Worm (Caenorhabditis elegans) whole organism, L1 larva: ENCODE measurements around the gene spp-26.

Experiments used
- F16B12.6 ChIP-seq: fragments of 150-350 bp; optimal IDR thresholded peaks from 2 replicates; lab custom pipeline; 2014; ENCODE audit warnings: missing biosample characterization, missing genetic modification characterization
- Y116A8C.19 ChIP-seq: sonication (generic microtip); optimal IDR thresholded peaks from 2 replicates; lab custom pipeline; 2016; ENCODE audit warnings: missing compliant biosample characterization, missing genetic modification characterization, borderline replicate concordance
- aly-2 ChIP-seq: fragments of 150-350 bp; optimal IDR thresholded peaks from 2 replicates; lab custom pipeline; 2014; ENCODE audit warnings: missing biosample characterization, missing genetic modification characterization
- blmp-1 ChIP-seq: fragments of 150-350 bp; optimal IDR thresholded peaks from 2 replicates; lab custom pipeline; 2014; ENCODE audit warnings: missing biosample characterization, missing genetic modification characterization
- ceh-63 ChIP-seq: fragments of 200-800 bp; sonication (Bioruptor generic); optimal IDR thresholded peaks from 2 replicates; lab custom pipeline; 2018; ENCODE audit warnings: mild to moderate bottlenecking, missing genetic modification characterization, missing compliant biosample characterization
- ceh-88 ChIP-seq: fragments of 200-800 bp; sonication (Bioruptor generic); IDR thresholded peaks from 2 replicates; pipeline ENCODE4 v1.3.6; 2022; ENCODE audit warnings: missing genetic modification characterization, missing compliant biosample characterization
- dsc-1 ChIP-seq: sonication (generic microtip); optimal IDR thresholded peaks from 2 replicates; lab custom pipeline; 2016; ENCODE audit warnings: mild to moderate bottlenecking, missing genetic modification characterization, missing compliant biosample characterization
- efl-1 ChIP-seq, 4 experiments: fragments of 150-350 bp; optimal IDR thresholded peaks in 3 of 4; peaks in 1 of 4; 1 replicate in 1 of 4; 2 replicates in 3 of 4; lab custom pipeline; 2014; ENCODE audit warnings: missing biosample characterization in 2 of 4, missing genetic modification characterization in 2 of 4, missing genetic modification reagents in 2 of 4
- efl-3 ChIP-seq: fragments of 200-800 bp; sonication (Bioruptor generic); optimal IDR thresholded peaks from 2 replicates; lab custom pipeline; 2018; ENCODE audit warnings: mild to moderate bottlenecking, missing genetic modification characterization, missing compliant biosample characterization
- elt-3 ChIP-seq, 6 experiments: fragments of 150-350 bp in 1 of 6; sonication (generic microtip); optimal IDR thresholded peaks; 2 replicates each; lab custom pipeline; 2017 to 2018; ENCODE audit warnings: missing biosample characterization in 6 of 6, missing genetic modification characterization in 6 of 6, inconsistent platforms in 1 of 6
- fkh-4 ChIP-seq: sonication (generic microtip); optimal IDR thresholded peaks from 2 replicates; lab custom pipeline; 2016; ENCODE audit warnings: missing compliant biosample characterization, missing genetic modification characterization, borderline replicate concordance
- fkh-8 ChIP-seq: sonication (generic microtip); optimal IDR thresholded peaks from 2 replicates; lab custom pipeline; 2016; ENCODE audit warnings: mild to moderate bottlenecking, missing genetic modification characterization, missing compliant biosample characterization
- hlh-17 ChIP-seq: fragments of 200-800 bp; sonication (Bioruptor generic); optimal IDR thresholded peaks from 2 replicates; lab custom pipeline; 2018; ENCODE audit warnings: missing genetic modification characterization, mild to moderate bottlenecking, missing compliant biosample characterization, moderate library complexity, borderline replicate concordance
- hpl-2 ChIP-seq: fragments of 150-350 bp; optimal IDR thresholded peaks from 2 replicates; lab custom pipeline; 2014; ENCODE audit warnings: missing biosample characterization, missing genetic modification reagents, missing genetic modification characterization
- irx-1 ChIP-seq: sonication (generic microtip); optimal IDR thresholded peaks from 2 replicates; lab custom pipeline; 2016; ENCODE audit warnings: missing genetic modification characterization, missing compliant biosample characterization
- lin-13 ChIP-seq: fragments of 150-350 bp; optimal IDR thresholded peaks from 2 replicates; lab custom pipeline; 2014; ENCODE audit warnings: missing biosample characterization, missing genetic modification reagents, missing genetic modification characterization
- lin-15B ChIP-seq: fragments of 150-350 bp; sonication (generic microtip); optimal IDR thresholded peaks from 3 replicates; lab custom pipeline; 2014; ENCODE audit warnings: missing biosample characterization, missing genetic modification characterization
- lin-35 ChIP-seq, 2 experiments: fragments of 150-350 bp; optimal IDR thresholded peaks; 2 replicates each; lab custom pipeline; 2014; ENCODE audit warnings: missing biosample characterization in 2 of 2, missing genetic modification characterization in 2 of 2, missing genetic modification reagents in 2 of 2
- lir-3 ChIP-seq: sonication (generic microtip); optimal IDR thresholded peaks from 2 replicates; lab custom pipeline; 2016; ENCODE audit warnings: mild to moderate bottlenecking, missing genetic modification characterization, moderate library complexity, missing compliant biosample characterization; ENCODE audit not compliant: poor library complexity
- lsy-2 ChIP-seq, 2 experiments: fragments of 150-350 bp; optimal IDR thresholded peaks; 2 replicates each; lab custom pipeline; 2014; ENCODE audit warnings: missing biosample characterization in 2 of 2, missing genetic modification characterization in 2 of 2
- mep-1 ChIP-seq: fragments of 150-350 bp; optimal IDR thresholded peaks from 2 replicates; lab custom pipeline; 2014; ENCODE audit warnings: missing biosample characterization, missing genetic modification characterization
- nhr-11 ChIP-seq: fragments of 150-350 bp; optimal IDR thresholded peaks from 2 replicates; lab custom pipeline; 2014; ENCODE audit warnings: missing biosample characterization, missing genetic modification characterization
- nhr-20 ChIP-seq: sonication (generic microtip); optimal IDR thresholded peaks from 2 replicates; lab custom pipeline; 2016; ENCODE audit warnings: mild to moderate bottlenecking, missing genetic modification characterization, missing compliant biosample characterization
- nhr-90 ChIP-seq: sonication (generic microtip); optimal IDR thresholded peaks from 2 replicates; lab custom pipeline; 2016; ENCODE audit warnings: mild to moderate bottlenecking, missing genetic modification characterization, missing compliant biosample characterization; ENCODE audit not compliant: poor library complexity
- rnt-1 ChIP-seq: sonication (generic microtip); optimal IDR thresholded peaks from 2 replicates; lab custom pipeline; 2016; ENCODE audit warnings: mild to moderate bottlenecking, missing genetic modification characterization, moderate library complexity, missing compliant biosample characterization
- snpc-4 ChIP-seq: fragments of 150-350 bp; optimal IDR thresholded peaks from 2 replicates; lab custom pipeline; 2014; ENCODE audit warnings: missing biosample characterization, missing genetic modification characterization
- snu-23 ChIP-seq: sonication (generic microtip); optimal IDR thresholded peaks from 2 replicates; lab custom pipeline; 2016; ENCODE audit warnings: missing genetic modification characterization, missing compliant biosample characterization
- swsn-7 ChIP-seq: sonication (generic microtip); optimal IDR thresholded peaks from 2 replicates; lab custom pipeline; 2016; ENCODE audit warnings: missing genetic modification characterization, missing compliant biosample characterization
- tlp-1 ChIP-seq: fragments of 150-350 bp; optimal IDR thresholded peaks from 2 replicates; lab custom pipeline; 2014; ENCODE audit warnings: missing biosample characterization, missing genetic modification characterization
- unc-30 ChIP-seq: sonication (generic microtip); optimal IDR thresholded peaks from 2 replicates; lab custom pipeline; 2017; ENCODE audit warnings: missing biosample characterization, missing genetic modification characterization
- xbp-1 ChIP-seq: sonication (generic microtip); optimal IDR thresholded peaks from 2 replicates; lab custom pipeline; 2016; ENCODE audit warnings: missing genetic modification characterization, missing compliant biosample characterization

spp-26 gene

ce11 chrV:6513356-6513755 is 45.6 kb downstream of the spp-26 start (continued):
- peak; percentile 22 for TF ChIP-seq xbp-1
- TF ChIP-seq hlh-17 (GFP tag; lab: Kevin White, UChicago) = no peak
- no peak for TF ChIP-seq nhr-20
- TF ChIP-seq dsc-1 = no peak
- no peak for TF ChIP-seq hpl-2
- no peak for TF ChIP-seq rnt-1
- TF ChIP-seq lin-35 (GFP tag; optimal IDR thresholded peaks at IDR 0.05; lab: Kevin White, UChicago) = no peak
- no peak for TF ChIP-seq ceh-63 (GFP tag; lab: Kevin White, UChicago)
- TF ChIP-seq irx-1 = no peak
- no peak for TF ChIP-seq swsn-7
- no peak for TF ChIP-seq Y116A8C.19 (tag; lab: Kevin White, UChicago)
- TF ChIP-seq mep-1 = no peak
- TF ChIP-seq snpc-4 = no peak

ce11 chrV:6511121-6511520 is 47.9 kb downstream of the spp-26 start, which contains the start of gene ubh-1:
ubh-1 (minus strand) TSS chrV:6511409.
- TF ChIP-seq elt-3 (tag; optimal IDR thresholded peaks at IDR 0.05; lab: Kevin White, UChicago) = peak in 1 of 6 experiments; percentile 23
- no peak for TF ChIP-seq efl-1 (optimal IDR thresholded peaks at IDR 0.05; lab: Kevin White, UChicago)
- TF ChIP-seq efl-1 (GFP tag; optimal IDR thresholded peaks at IDR 0.05 in 1 of 2; lab: Kevin White, UChicago) = peak in 1 of 2 experiments; percentile 24
- no peak for TF ChIP-seq tlp-1 (tag; lab: Kevin White, UChicago)

ce11 chrV:6510622-6511021 is 48.4 kb downstream of the spp-26 start:
- no peak for TF ChIP-seq nhr-11 (tag; lab: Kevin White, UChicago)
- TF ChIP-seq nhr-90 (tag; lab: Kevin White, UChicago) = no peak
- no peak for TF ChIP-seq lin-15B (tag; lab: Kevin White, UChicago)
- TF ChIP-seq fkh-8 (tag; lab: Kevin White, UChicago) = no peak
- TF ChIP-seq lsy-2 (tag; optimal IDR thresholded peaks at IDR 0.05; lab: Kevin White, UChicago) = peak in 1 of 2 experiments; percentile 50
- TF ChIP-seq, all 84 proteins: peak for 1

ce11 chrV:6509717-6510116 is 49.3 kb downstream of the spp-26 start, which contains the start of gene ubh-2:
ubh-2 (minus strand) TSS chrV:6509817.
- no peak for TF ChIP-seq lin-13
- no peak for TF ChIP-seq lin-35 (GFP tag; optimal IDR thresholded peaks at IDR 0.05; lab: Kevin White, UChicago)
- no peak for TF ChIP-seq hlh-17 (GFP tag; lab: Kevin White, UChicago)
- no peak for TF ChIP-seq efl-3 (GFP tag; lab: Kevin White, UChicago)
- no peak for TF ChIP-seq blmp-1
- TF ChIP-seq F16B12.6 = no peak
- no peak for TF ChIP-seq lir-3 (tag; lab: Kevin White, UChicago)
- TF ChIP-seq fkh-4 (tag; lab: Kevin White, UChicago) = no peak
- TF ChIP-seq ceh-88 = no peak
- TF ChIP-seq aly-2 (tag; lab: Kevin White, UChicago) = no peak
- no peak for TF ChIP-seq unc-30 (tag; lab: Kevin White, UChicago)
- TF ChIP-seq snu-23 = no peak
